Fruit fly (Drosophila melanogaster) whole organism, embryonic: ENCODE data around the gene gkt.

Source experiments
- BEAF-32 ChIP-seq: fragments of 200-800 bp; sonication (Bioruptor generic); optimal IDR thresholded peaks from 3 replicates; lab custom pipeline; 2017; ENCODE audit warnings: missing biosample characterization, missing genetic modification characterization, mild to moderate bottlenecking, moderate library complexity, missing genetic modification reagents
- Blimp-1 ChIP-seq: fragments of 200-800 bp; sonication (Bioruptor generic); optimal IDR thresholded peaks from 3 replicates; lab custom pipeline; 2018; ENCODE audit warnings: missing biosample characterization, missing genetic modification characterization, mild to moderate bottlenecking, moderate library complexity, missing genetic modification reagents
- Bteb2 ChIP-seq: fragments of 200-800 bp; sonication (Bioruptor generic); optimal IDR thresholded peaks from 2 replicates; lab custom pipeline; 2016; ENCODE audit warnings: missing biosample characterization, missing genetic modification characterization
- CG12155 ChIP-seq: fragments of 200-800 bp; sonication (Bioruptor generic); optimal IDR thresholded peaks from 3 replicates; lab custom pipeline; 2016; ENCODE audit warnings: missing biosample characterization, missing genetic modification characterization
- CG15269 ChIP-seq: fragments of 200-800 bp; sonication (Bioruptor generic); optimal IDR thresholded peaks from 2 replicates; lab custom pipeline; 2018; ENCODE audit warnings: missing biosample characterization, mild to moderate bottlenecking, missing genetic modification characterization, moderate library complexity
- CG15479 ChIP-seq: fragments of 200-800 bp; sonication (Bioruptor generic); optimal IDR thresholded peaks from 3 replicates; lab custom pipeline; 2019; ENCODE audit warnings: missing biosample characterization, mild to moderate bottlenecking, missing genetic modification characterization, moderate library complexity
- CG1647 ChIP-seq: fragments of 200-800 bp; sonication (Bioruptor generic); optimal IDR thresholded peaks from 3 replicates; lab custom pipeline; 2016; ENCODE audit warnings: missing biosample characterization, missing genetic modification characterization
- CG16813 ChIP-seq: fragments of 200-800 bp; sonication (Bioruptor generic); IDR thresholded peaks from 3 replicates; pipeline ENCODE4 v1.3.6; 2022; ENCODE audit warnings: missing biosample characterization, missing genetic modification characterization; ENCODE audit not compliant: partially characterized antibody
- CG17361 ChIP-seq: fragments of 200-800 bp; sonication (Bioruptor generic); IDR thresholded peaks from 3 replicates; pipeline ENCODE4 v1.3.6; 2022; ENCODE audit warnings: missing biosample characterization, missing genetic modification characterization
- CG17829 ChIP-seq: fragments of 200-800 bp; optimal IDR thresholded peaks from 2 replicates; lab custom pipeline; 2019; ENCODE audit warnings: missing biosample characterization, mild to moderate bottlenecking, missing genetic modification characterization, moderate library complexity
- CG2120 ChIP-seq: fragments of 200-800 bp; sonication (Bioruptor generic); optimal IDR thresholded peaks from 3 replicates; lab custom pipeline; 2016; ENCODE audit warnings: missing biosample characterization, missing genetic modification characterization
- CG2875 ChIP-seq: fragments of 200-800 bp; sonication (Bioruptor generic); optimal IDR thresholded peaks from 2 replicates; lab custom pipeline; 2017; ENCODE audit warnings: missing biosample characterization, mild to moderate bottlenecking, missing genetic modification characterization, missing genetic modification reagents
- CG3065 ChIP-seq: fragments of 200-800 bp; sonication (Bioruptor generic); optimal IDR thresholded peaks from 2 replicates; lab custom pipeline; 2016; ENCODE audit warnings: missing biosample characterization, missing genetic modification characterization
- CG4360 ChIP-seq: fragments of 200-800 bp; sonication (Bioruptor generic); IDR thresholded peaks from 2 replicates; pipeline ENCODE4 v1.3.6; 2022; ENCODE audit warnings: missing biosample characterization, missing genetic modification characterization
- CG4617 ChIP-seq: fragments of 200-800 bp; sonication (Bioruptor generic); optimal IDR thresholded peaks from 3 replicates; lab custom pipeline; 2016; ENCODE audit warnings: missing biosample characterization, missing genetic modification characterization, borderline replicate concordance
- CG5953 ChIP-seq: fragments of 200-800 bp; sonication (Bioruptor generic); IDR thresholded peaks from 2 replicates; pipeline ENCODE4 v1.3.6; 2022; ENCODE audit warnings: missing biosample characterization, missing genetic modification characterization
- CG7271 ChIP-seq: fragments of 200-800 bp; sonication (Bioruptor generic); optimal IDR thresholded peaks from 2 replicates; lab custom pipeline; 2018; ENCODE audit warnings: missing biosample characterization, mild to moderate bottlenecking, missing genetic modification characterization, moderate library complexity
- CG9609 ChIP-seq: fragments of 200-800 bp; sonication (Bioruptor generic); optimal IDR thresholded peaks from 3 replicates; lab custom pipeline; 2016; ENCODE audit warnings: missing biosample characterization, missing genetic modification characterization
- CG9876 ChIP-seq: fragments of 200-800 bp; sonication (Bioruptor generic); optimal IDR thresholded peaks from 2 replicates; lab custom pipeline; 2016; ENCODE audit warnings: missing biosample characterization, missing genetic modification characterization
- Dek ChIP-seq: fragments of 200-800 bp; sonication (Bioruptor generic); optimal IDR thresholded peaks from 3 replicates; lab custom pipeline; 2019; ENCODE audit warnings: missing biosample characterization, mild to moderate bottlenecking, missing genetic modification characterization, moderate library complexity
- Dll ChIP-seq: fragments of 200-800 bp; sonication (Bioruptor generic); IDR thresholded peaks from 4 replicates; pipeline ENCODE4 v1.3.6; 2022; ENCODE audit warnings: missing biosample characterization, missing genetic modification characterization; ENCODE audit not compliant: partially characterized antibody
- Dp ChIP-seq: fragments of 200-800 bp; sonication (Bioruptor generic); optimal IDR thresholded peaks from 2 replicates; lab custom pipeline; 2018; ENCODE audit warnings: missing biosample characterization, mild to moderate bottlenecking, missing genetic modification characterization, moderate library complexity
- Dref ChIP-seq: fragments of 200-800 bp; sonication (Bioruptor generic); IDR thresholded peaks from 2 replicates; pipeline ENCODE4 v1.3.6; 2022; ENCODE audit warnings: missing biosample characterization, missing genetic modification characterization
- HHEX ChIP-seq: fragments of 200-800 bp; sonication (Bioruptor generic); optimal IDR thresholded peaks from 3 replicates; lab custom pipeline; 2017; ENCODE audit warnings: missing biosample characterization, mild to moderate bottlenecking, missing genetic modification characterization, missing genetic modification reagents
- HLH3B ChIP-seq: fragments of 200-800 bp; sonication (Bioruptor generic); IDR thresholded peaks from 2 replicates; pipeline ENCODE4 v1.3.6; 2022; ENCODE audit warnings: missing biosample characterization, missing genetic modification characterization
- Hr3 ChIP-seq: fragments of 200-800 bp; sonication (Bioruptor generic); optimal IDR thresholded peaks from 3 replicates; lab custom pipeline; 2016; ENCODE audit warnings: missing biosample characterization, missing genetic modification characterization
- Med ChIP-seq: fragments of 200-800 bp; sonication (Bioruptor generic); peaks from one replicate; lab custom pipeline; 2016; ENCODE audit warnings: missing biosample characterization, missing genetic modification characterization, mild to moderate bottlenecking, inconsistent platforms, moderate library complexity
- NFAT ChIP-seq: fragments of 200-800 bp; sonication (Bioruptor generic); IDR thresholded peaks from 2 replicates; pipeline ENCODE4 v1.3.6; 2022; ENCODE audit warnings: missing biosample characterization, missing genetic modification characterization
- Nf-YC ChIP-seq: fragments of 200-800 bp; optimal IDR thresholded peaks from 3 replicates; lab custom pipeline; 2019; ENCODE audit warnings: missing biosample characterization, mild to moderate bottlenecking, missing genetic modification characterization, moderate library complexity
- NfI ChIP-seq: fragments of 200-800 bp; sonication (Bioruptor generic); optimal IDR thresholded peaks from 3 replicates; lab custom pipeline; 2018; ENCODE audit warnings: missing biosample characterization, mild to moderate bottlenecking, missing genetic modification characterization, moderate library complexity
- Oli ChIP-seq: fragments of 200-800 bp; sonication (Bioruptor generic); optimal IDR thresholded peaks from 2 replicates; lab custom pipeline; 2018; ENCODE audit warnings: missing biosample characterization, mild to moderate bottlenecking, missing genetic modification characterization, moderate library complexity
- Poxn ChIP-seq: fragments of 200-800 bp; sonication (Bioruptor generic); IDR thresholded peaks from 2 replicates; pipeline ENCODE4 v1.3.6; 2022; ENCODE audit warnings: missing biosample characterization, missing genetic modification characterization
- Sin3A ChIP-seq: fragments of >200 bp; optimal IDR thresholded peaks from 2 replicates; lab custom pipeline; 2018
- Taf1 ChIP-seq: fragments of 200-800 bp; sonication (Bioruptor generic); IDR thresholded peaks from 2 replicates; pipeline ENCODE4 v1.3.6; 2022; ENCODE audit warnings: missing biosample characterization, missing genetic modification characterization
- Vsx1 ChIP-seq: fragments of 200-800 bp; sonication (Bioruptor generic); optimal IDR thresholded peaks from 2 replicates; lab custom pipeline; 2017; ENCODE audit warnings: missing biosample characterization, mild to moderate bottlenecking, missing genetic modification characterization, missing genetic modification reagents
- ap ChIP-seq: fragments of 200-800 bp; sonication (Bioruptor generic); IDR thresholded peaks from 2 replicates; pipeline ENCODE4 v1.3.6; 2022; ENCODE audit warnings: missing biosample characterization, missing genetic modification characterization
- bcd ChIP-seq: fragments of 200-800 bp; sonication (Bioruptor generic); optimal IDR thresholded peaks from 2 replicates; lab custom pipeline; 2017; ENCODE audit warnings: missing biosample characterization, mild to moderate bottlenecking, missing genetic modification characterization
- chif ChIP-seq, 2 experiments: fragments of 200-800 bp; sonication (Bioruptor generic); optimal IDR thresholded peaks; 3 replicates each; lab custom pipeline; 2016; ENCODE audit warnings: missing biosample characterization in 2 of 2, missing genetic modification characterization in 2 of 2
- eve ChIP-seq, 2 experiments: fragments of >200 bp; optimal IDR thresholded peaks; 2 replicates each; lab custom pipeline; 2017; ENCODE audit warnings: missing biosample characterization in 2 of 2, missing genetic modification characterization in 2 of 2
- gt ChIP-seq: fragments of 200-800 bp; sonication (Bioruptor generic); IDR thresholded peaks from 2 replicates; pipeline ENCODE4 v1.3.6; 2022; ENCODE audit warnings: missing biosample characterization, missing genetic modification characterization
- jumu ChIP-seq: fragments of 200-800 bp; sonication (Bioruptor generic); optimal IDR thresholded peaks from 3 replicates; lab custom pipeline; 2016; ENCODE audit warnings: missing biosample characterization, missing genetic modification characterization
- mirr ChIP-seq: fragments of 200-800 bp; sonication (Bioruptor generic); optimal IDR thresholded peaks from 3 replicates; lab custom pipeline; 2018; ENCODE audit warnings: missing biosample characterization, mild to moderate bottlenecking, missing genetic modification characterization
- org-1 ChIP-seq: fragments of 200-800 bp; sonication (Bioruptor generic); optimal IDR thresholded peaks from 2 replicates; lab custom pipeline; 2017; ENCODE audit warnings: missing biosample characterization, missing genetic modification characterization
- ranshi ChIP-seq: fragments of 200-800 bp; sonication (Bioruptor generic); IDR thresholded peaks from 2 replicates; pipeline ENCODE4 v1.3.6; 2022; ENCODE audit warnings: missing biosample characterization, missing genetic modification characterization
- sd ChIP-seq: fragments of 200-800 bp; sonication (Bioruptor generic); optimal IDR thresholded peaks from 3 replicates; lab custom pipeline; 2018; ENCODE audit warnings: missing biosample characterization, mild to moderate bottlenecking, missing genetic modification characterization, moderate library complexity
- sob ChIP-seq: fragments of 200-800 bp; sonication (Bioruptor generic); IDR thresholded peaks from 2 replicates; pipeline ENCODE4 v1.3.6; 2022; ENCODE audit warnings: missing biosample characterization, missing genetic modification characterization
- stc ChIP-seq: fragments of 200-800 bp; sonication (Bioruptor generic); IDR thresholded peaks from 2 replicates; pipeline ENCODE4 v1.3.6; 2022; ENCODE audit warnings: missing biosample characterization, missing genetic modification characterization
- stwl ChIP-seq: fragments of 200-800 bp; sonication (Bioruptor generic); optimal IDR thresholded peaks from 3 replicates; lab custom pipeline; 2018; ENCODE audit warnings: missing biosample characterization, mild to moderate bottlenecking, missing genetic modification characterization, moderate library complexity
- trh ChIP-seq: fragments of 200-800 bp; sonication (Bioruptor generic); optimal IDR thresholded peaks from 2 replicates; lab custom pipeline; 2016; ENCODE audit warnings: missing biosample characterization, missing genetic modification characterization
- zfh2 ChIP-seq: fragments of 200-800 bp; sonication (Bioruptor generic); optimal IDR thresholded peaks from 2 replicates; lab custom pipeline; 2016; ENCODE audit warnings: missing biosample characterization, missing genetic modification characterization

The gkt gene

DNA sequence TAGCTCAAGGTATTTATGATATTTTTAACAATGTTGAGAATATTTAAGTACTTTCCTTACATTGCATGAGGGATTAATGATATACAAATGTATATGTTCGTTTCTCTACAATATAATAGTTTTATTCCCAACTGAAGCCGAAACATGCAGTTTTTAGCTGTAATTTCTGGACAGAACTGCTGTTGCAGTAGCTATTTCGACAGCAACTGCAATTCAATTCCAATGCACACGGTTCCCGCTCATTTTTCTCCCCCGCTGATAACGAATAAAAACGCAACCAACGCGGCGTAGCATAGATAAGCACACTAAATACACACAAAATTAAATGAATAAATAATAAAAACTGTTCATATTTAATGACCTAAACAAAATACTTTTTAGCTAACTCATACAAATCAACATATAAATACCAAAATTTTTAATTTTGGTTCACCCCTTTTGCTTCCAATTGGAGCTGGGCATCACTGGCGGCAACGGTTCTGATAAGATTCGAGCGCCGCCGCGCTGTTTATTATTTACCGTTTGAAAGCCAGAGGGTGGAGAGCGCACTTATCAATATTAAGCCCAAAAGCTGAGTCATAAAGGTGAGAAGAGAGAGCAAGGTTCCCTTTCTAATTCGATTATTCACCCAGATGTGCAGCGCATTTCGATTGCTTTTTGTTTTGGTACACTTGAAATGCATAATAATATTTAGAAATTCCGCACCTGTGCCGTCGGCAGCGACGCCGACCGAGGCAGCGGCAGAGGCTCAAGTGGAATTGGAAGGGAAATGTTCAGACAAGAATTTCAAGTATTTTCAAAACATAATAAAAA lies 1.3 kb upstream of the gkt start (continued):
- TF ChIP-seq eve (GFP tag; optimal IDR thresholded peaks at IDR 0.05; lab: Kevin White, UChicago) (peak in 1 of 2 experiments; percentile 47), Hr3 (GFP tag; lab: Kevin White, UChicago) (no peak), CG1647 (GFP tag; lab: Kevin White, UChicago) (no peak), CG3065 (GFP tag; lab: Kevin White, UChicago) (no peak), BEAF-32 (GFP tag; lab: Kevin White, UChicago) (no peak), Bteb2 (no peak), CG7271 (no peak), CG17361 (GFP tag; lab: Robert Waterston, UW) (peak; percentile 24; the same call in 1 of the 3 replicates), CG4360 (no peak), CG12155 (GFP tag; lab: Kevin White, UChicago) (no peak), Dref (GFP tag; lab: Robert Waterston, UW) (no peak), Oli (tag; lab: Kevin White, UChicago) (no peak), ranshi (GFP tag; lab: Robert Waterston, UW) (no peak), NFAT (GFP tag; lab: Robert Waterston, UW) (no peak), CG16813 (GFP tag; lab: Robert Waterston, UW) (0 out of 3 replicates have a peak, but pooled peaks have one; percentile 8), Med (GFP tag; lab: Kevin White, UChicago) (peak; percentile 84), CG15269 (tag; lab: Kevin White, UChicago) (peak; percentile 34), trh (GFP tag; lab: Kevin White, UChicago) (no peak), CG2120 (GFP tag; lab: Kevin White, UChicago) (peak; percentile 12), stc (peak; percentile 17; the same call in 1 of the 2 replicates), stwl (tag; lab: Kevin White, UChicago) (peak; percentile 94), NfI (peak; percentile 2), Blimp-1 (GFP tag; lab: Kevin White, UChicago) (peak; percentile 31), mirr (GFP tag; lab: Kevin White, UChicago) (no peak), HLH3B (no peak), HHEX (GFP tag; lab: Kevin White, UChicago) (no peak), CG9876 (GFP tag; lab: Kevin White, UChicago) (no peak), CG15479 (no peak), bcd (GFP tag; lab: Kevin White, UChicago) (no peak), gt (GFP tag; lab: Robert Waterston, UW) (no peak), CG5953 (no peak), Vsx1 (no peak), chif (GFP tag; optimal IDR thresholded peaks at IDR 0.05; lab: Kevin White, UChicago) (no peak), CG9609 (no peak), sd (peak; percentile 83), CG4617 (no peak), Dek (no peak), jumu (GFP tag; lab: Kevin White, UChicago) (peak; percentile 5), Dll (GFP tag; lab: Robert Waterston, UW) (no peak), CG17829 (no peak), ap (GFP tag; lab: Robert Waterston, UW) (0 out of 2 replicates have a peak, but pooled peaks have one; percentile 5), CG2875 (GFP tag; lab: Kevin White, UChicago) (no peak), org-1 (peak; percentile 2), Poxn (GFP tag; lab: Robert Waterston, UW) (no peak), Dp (GFP tag; lab: Kevin White, UChicago) (no peak), Sin3A (no peak), Nf-YC (tag; lab: Kevin White, UChicago) (no peak), Taf1 (GFP tag; lab: Robert Waterston, UW) (no peak), sob (GFP tag; lab: Robert Waterston, UW) (peak; percentile 25; the same call in 1 of the 2 replicates), zfh2 (GFP tag; lab: Kevin White, UChicago) (no peak)
